Worm (Caenorhabditis elegans): ENCODE results near the gene nhr-114.
A peak's percentile ranks its signal among the peaks of the same experiment; 100 is the strongest.

The nhr-114 gene

ce11 chrV:4186453-4187143 lies 404 bp upstream of the nhr-114 start:
- TF ChIP-seq sma-3 (GFP tag; optimal IDR thresholded peaks at IDR 0.05), result peak; percentile 22
- TF ChIP-seq nhr-77 (tag; optimal IDR thresholded peaks at IDR 0.05), result no peak
- TF ChIP-seq sma-9 (GFP tag; optimal IDR thresholded peaks at IDR 0.05), result peak; percentile 21
- TF ChIP-seq sma-9 (tag; optimal IDR thresholded peaks at IDR 0.05), result no peak
- peak; percentile 37 for TF ChIP-seq nhr-25 (tag; optimal IDR thresholded peaks at IDR 0.05)
- TF ChIP-seq blmp-1 (tag; optimal IDR thresholded peaks at IDR 0.05; ENCODE audit: insufficient read depth), result peak; percentile 44
- TF ChIP-seq nhr-21 (tag; optimal IDR thresholded peaks at IDR 0.05), result peak; percentile 68
- no peak for TF ChIP-seq mdl-1 (tag; optimal IDR thresholded peaks at IDR 0.05)

- TF ChIP-seq mab-5 (tag; optimal IDR thresholded peaks at IDR 0.05) (no peak), sma-9 (GFP tag; optimal IDR thresholded peaks at IDR 0.05) (no peak), sma-9 (tag; optimal IDR thresholded peaks at IDR 0.05) (no peak), aly-2 (tag; optimal IDR thresholded peaks at IDR 0.05) (no peak), ceh-16 (tag; optimal IDR thresholded peaks at IDR 0.05) (no peak), fos-1 (tag; optimal IDR thresholded peaks at IDR 0.05) (no peak), ztf-4 (tag; optimal IDR thresholded peaks at IDR 0.05) (no peak), nhr-6 (tag; optimal IDR thresholded peaks at IDR 0.05) (no peak), ztf-1 (GFP tag; conservative IDR thresholded peaks at IDR 0.05) (no peak)
Measured at ce11 chrV:4189618-4190017, 2.6 kb downstream of the nhr-114 start.

- peak; percentile 27 for TF ChIP-seq Y55F3AM.14 (GFP tag; optimal IDR thresholded peaks at IDR 0.05)
- no peak for TF ChIP-seq peb-1 (tag; optimal IDR thresholded peaks at IDR 0.05)
Measured at ce11 chrV:4190232-4190631, 3.2 kb downstream of the nhr-114 start.

- no peak for TF ChIP-seq nhr-10 (tag; optimal IDR thresholded peaks at IDR 0.05)
- no peak for TF ChIP-seq C34F6.9 (tag; optimal IDR thresholded peaks at IDR 0.05)
- TF ChIP-seq zag-1 (tag; optimal IDR thresholded peaks at IDR 0.05), result no peak
- no peak for TF ChIP-seq skn-1 (tag; optimal IDR thresholded peaks at IDR 0.05)
- no peak for TF ChIP-seq ZK546.5 (tag; optimal IDR thresholded peaks at IDR 0.05)
- no peak for TF ChIP-seq lin-39 (tag; optimal IDR thresholded peaks at IDR 0.05)
- TF ChIP-seq unc-55 (GFP tag; optimal IDR thresholded peaks at IDR 0.05), result peak; percentile 17
- no peak for TF ChIP-seq mab-5 (tag; optimal IDR thresholded peaks at IDR 0.05)
- TF ChIP-seq aly-2 (tag; optimal IDR thresholded peaks at IDR 0.05), result no peak
- peak; percentile 6 for TF ChIP-seq gmeb-1 (tag; optimal IDR thresholded peaks at IDR 0.05)
- no peak for TF ChIP-seq ztf-4 (tag; optimal IDR thresholded peaks at IDR 0.05)
- peak; percentile 19 for TF ChIP-seq nhr-129 (tag; optimal IDR thresholded peaks at IDR 0.05)
- no peak for TF ChIP-seq fos-1 (tag; optimal IDR thresholded peaks at IDR 0.05)
- no peak for TF ChIP-seq ceh-16 (tag; optimal IDR thresholded peaks at IDR 0.05)
- no peak for TF ChIP-seq peb-1 (tag; optimal IDR thresholded peaks at IDR 0.05)
- TF ChIP-seq alr-1 (tag; optimal IDR thresholded peaks at IDR 0.05), result no peak
- TF ChIP-seq lin-13 (GFP tag; optimal IDR thresholded peaks at IDR 0.05), result no peak
- no peak for TF ChIP-seq Y55F3AM.14 (GFP tag; optimal IDR thresholded peaks at IDR 0.05)
- no peak for TF ChIP-seq R02D3.7 (tag; optimal IDR thresholded peaks at IDR 0.05)
- TF ChIP-seq mdl-1 (tag; optimal IDR thresholded peaks at IDR 0.05), result no peak
- no peak for TF ChIP-seq elt-3 (tag; optimal IDR thresholded peaks at IDR 0.05)
- TF ChIP-seq ztf-1 (GFP tag; conservative IDR thresholded peaks at IDR 0.05), result no peak
- TF ChIP-seq crh-2 (tag; optimal IDR thresholded peaks at IDR 0.05), result no peak
- TF ChIP-seq nhr-25 (tag; optimal IDR thresholded peaks at IDR 0.05), result peak; percentile 5
- no peak for TF ChIP-seq unc-39 (tag; optimal IDR thresholded peaks at IDR 0.05)
- TF ChIP-seq lin-11 (tag; optimal IDR thresholded peaks at IDR 0.05), result no peak
- TF ChIP-seq snpc-4 (tag; optimal IDR thresholded peaks at IDR 0.05), result no peak
- TF ChIP-seq ama-1 (optimal IDR thresholded peaks at IDR 0.05), result no peak
- TF ChIP-seq dmd-4 (tag; optimal IDR thresholded peaks at IDR 0.05), result no peak
- no peak for TF ChIP-seq blmp-1 (tag; optimal IDR thresholded peaks at IDR 0.05; ENCODE audit: insufficient read depth)
Measured at ce11 chrV:4192688-4193471, 5.9 kb downstream of the nhr-114 start.
